In genomic region chr3R:9628036-9628435, dm6 we compare ENCODE assay signal across 1 fruit fly cellular context.
TF ChIP-seq lines count a peak whose summit lies in the region.

No protein-coding gene starts in this region.

TF ChIP-seq in whole organism, embryonic, 481 proteins besides CTCF, POLR2A, EP300 and RAD21 (continued from another document):
- TF ChIP-seq hb (GFP tag; IDR thresholded peaks at IDR 0.05; lab: Robert Waterston, UW; ENCODE audit: partially characterized antibody) (no peak), scrt (GFP tag; optimal IDR thresholded peaks at IDR 0.05; lab: Kevin White, UChicago) (peak; percentile 40), Stat92E (GFP tag; optimal IDR thresholded peaks at IDR 0.05; lab: Kevin White, UChicago) (no peak), CG4282 (GFP tag; optimal IDR thresholded peaks at IDR 0.05; lab: Kevin White, UChicago) (no peak), lov (optimal IDR thresholded peaks at IDR 0.05; lab: Kevin White, UChicago) (no peak), lov (GFP tag; IDR thresholded peaks at IDR 0.05; lab: Robert Waterston, UW) (no peak), Eip74EF (GFP tag; optimal IDR thresholded peaks at IDR 0.05; lab: Kevin White, UChicago) (no peak), CG9817 (tag; optimal IDR thresholded peaks at IDR 0.05; lab: Kevin White, UChicago) (no peak), Hr3 (GFP tag; optimal IDR thresholded peaks at IDR 0.05; lab: Kevin White, UChicago) (no peak), pan (optimal IDR thresholded peaks at IDR 0.05; lab: Kevin White, UChicago) (no peak), pan (GFP tag; optimal IDR thresholded peaks at IDR 0.05 in 1 of 2, IDR thresholded peaks at IDR 0.05 in 1 of 2) (no peak), pita (GFP tag; optimal IDR thresholded peaks at IDR 0.05; lab: Kevin White, UChicago) (no peak), CG14050 (GFP tag; IDR thresholded peaks at IDR 0.05; lab: Robert Waterston, UW) (no peak), Ada2b (GFP tag; IDR thresholded peaks at IDR 0.05; lab: Robert Waterston, UW) (no peak), CG3995 (GFP tag; optimal IDR thresholded peaks at IDR 0.05; lab: Kevin White, UChicago) (no peak), bcd (GFP tag; optimal IDR thresholded peaks at IDR 0.05; lab: Kevin White, UChicago) (no peak), CG12236 (GFP tag; optimal IDR thresholded peaks at IDR 0.05; lab: Kevin White, UChicago) (no peak), CG11456 (GFP tag; IDR thresholded peaks at IDR 0.05; lab: Robert Waterston, UW) (0 out of 3 replicates have a peak, but pooled peaks have one; percentile 41), CG17912 (GFP tag; optimal IDR thresholded peaks at IDR 0.05; lab: Kevin White, UChicago) (no peak), CG7839 (tag; optimal IDR thresholded peaks at IDR 0.05; lab: Kevin White, UChicago) (no peak), CG10267 (tag; optimal IDR thresholded peaks at IDR 0.05; lab: Kevin White, UChicago) (no peak), D (optimal IDR thresholded peaks at IDR 0.05; lab: Kevin White, UChicago) (peak; percentile 13), D (GFP tag; optimal IDR thresholded peaks at IDR 0.05; lab: Kevin White, UChicago) (no peak), CG18599 (GFP tag; optimal IDR thresholded peaks at IDR 0.05; lab: Kevin White, UChicago) (no peak), Hr78 (GFP tag; optimal IDR thresholded peaks at IDR 0.05; lab: Kevin White, UChicago) (no peak), Dip3 (GFP tag; optimal IDR thresholded peaks at IDR 0.05; lab: Kevin White, UChicago) (no peak), Side (GFP tag; optimal IDR thresholded peaks at IDR 0.05; lab: Kevin White, UChicago) (no peak), CG11560 (tag; IDR thresholded peaks at IDR 0.05; lab: Robert Waterston, UW) (no peak), h (optimal IDR thresholded peaks at IDR 0.05; lab: Kevin White, UChicago) (no peak), dm (GFP tag; optimal IDR thresholded peaks at IDR 0.05; lab: Kevin White, UChicago) (no peak), so (GFP tag; IDR thresholded peaks at IDR 0.05; lab: Robert Waterston, UW) (no peak), CG12071 (GFP tag; optimal IDR thresholded peaks at IDR 0.05; lab: Kevin White, UChicago) (no peak), vfl (GFP tag; optimal IDR thresholded peaks at IDR 0.05; lab: Kevin White, UChicago) (no peak), Optix (GFP tag; IDR thresholded peaks at IDR 0.05; lab: Robert Waterston, UW) (0 out of 3 replicates have a peak, but pooled peaks have one; percentile 21), CG6791 (GFP tag; IDR thresholded peaks at IDR 0.05; lab: Robert Waterston, UW; ENCODE audit: partially characterized antibody) (0 out of 3 replicates have a peak, but pooled peaks have one; percentile 34), CG8089 (GFP tag; optimal IDR thresholded peaks at IDR 0.05; lab: Kevin White, UChicago) (no peak), CG11093 (GFP tag; IDR thresholded peaks at IDR 0.05; lab: Robert Waterston, UW) (0 out of 3 replicates have a peak, but pooled peaks have one; percentile 22), PHDP (tag; optimal IDR thresholded peaks at IDR 0.05; lab: Kevin White, UChicago) (no peak), CG10274 (GFP tag; optimal IDR thresholded peaks at IDR 0.05; lab: Kevin White, UChicago) (no peak), CG17359 (tag; optimal IDR thresholded peaks at IDR 0.05; lab: Kevin White, UChicago) (no peak), usp (GFP tag; optimal IDR thresholded peaks at IDR 0.05; lab: Kevin White, UChicago) (no peak), CG16779 (GFP tag; IDR thresholded peaks at IDR 0.05; lab: Robert Waterston, UW) (no peak), NfI (GFP tag; optimal IDR thresholded peaks at IDR 0.05; lab: Kevin White, UChicago) (no peak), shn (GFP tag; optimal IDR thresholded peaks at IDR 0.05; lab: Kevin White, UChicago) (no peak), ara (GFP tag; IDR thresholded peaks at IDR 0.05; lab: Robert Waterston, UW) (0 out of 2 replicates have a peak, but pooled peaks have one; percentile 25), crc (GFP tag; optimal IDR thresholded peaks at IDR 0.05; lab: Kevin White, UChicago) (no peak)
